Worm (Caenorhabditis elegans) whole organism, L1 larva: ENCODE results near the gene rrsr-1.

ENCODE experiments used
- C16A3.4 ChIP-seq: fragments of 150-350 bp; optimal IDR thresholded peaks from 2 replicates; lab custom pipeline; 2014; ENCODE audit warnings: missing biosample characterization, missing genetic modification characterization
- C34B4.2 ChIP-seq: sonication (generic microtip); optimal IDR thresholded peaks from 2 replicates; lab custom pipeline; 2017; ENCODE audit warnings: mild to moderate bottlenecking, missing genetic modification characterization, missing compliant biosample characterization
- aha-1 ChIP-seq: fragments of 150-350 bp; optimal IDR thresholded peaks from 2 replicates; lab custom pipeline; 2014; ENCODE audit warnings: missing biosample characterization, missing genetic modification characterization
- aly-2 ChIP-seq: fragments of 150-350 bp; optimal IDR thresholded peaks from 2 replicates; lab custom pipeline; 2014; ENCODE audit warnings: missing biosample characterization, missing genetic modification characterization
- blmp-1 ChIP-seq: fragments of 150-350 bp; optimal IDR thresholded peaks from 2 replicates; lab custom pipeline; 2014; ENCODE audit warnings: missing biosample characterization, missing genetic modification characterization
- ceh-8 ChIP-seq: fragments of 200-800 bp; sonication (Bioruptor generic); optimal IDR thresholded peaks from 2 replicates; lab custom pipeline; 2018; ENCODE audit warnings: mild to moderate bottlenecking, missing genetic modification characterization, moderate library complexity, missing compliant biosample characterization
- ceh-90 ChIP-seq: sonication (generic microtip); optimal IDR thresholded peaks from 2 replicates; lab custom pipeline; 2016; ENCODE audit warnings: missing genetic modification characterization, missing compliant biosample characterization
- dsc-1 ChIP-seq: sonication (generic microtip); optimal IDR thresholded peaks from 2 replicates; lab custom pipeline; 2016; ENCODE audit warnings: mild to moderate bottlenecking, missing genetic modification characterization, missing compliant biosample characterization
- efl-1 ChIP-seq, 4 experiments: fragments of 150-350 bp; optimal IDR thresholded peaks in 3 of 4; peaks in 1 of 4; 1 replicate in 1 of 4; 2 replicates in 3 of 4; lab custom pipeline; 2014; ENCODE audit warnings: missing biosample characterization in 2 of 4, missing genetic modification characterization in 2 of 4, missing genetic modification reagents in 2 of 4
- egl-13 ChIP-seq: sonication (generic microtip); optimal IDR thresholded peaks from 2 replicates; lab custom pipeline; 2016; ENCODE audit warnings: missing genotype, missing genetic modification reagents, missing genetic modification characterization, missing compliant biosample characterization
- egl-27 ChIP-seq, 2 experiments: fragments of 150-350 bp in 1 of 2; sonication (generic microtip); optimal IDR thresholded peaks; 3 replicates each; lab custom pipeline; 2017 to 2018; ENCODE audit warnings: missing biosample characterization in 2 of 2, missing genetic modification characterization in 2 of 2, missing genetic modification reagents in 2 of 2
- elt-3 ChIP-seq, 6 experiments: fragments of 150-350 bp in 1 of 6; sonication (generic microtip); optimal IDR thresholded peaks; 2 replicates each; lab custom pipeline; 2017 to 2018; ENCODE audit warnings: missing biosample characterization in 6 of 6, missing genetic modification characterization in 6 of 6, inconsistent platforms in 1 of 6
- fkh-10 ChIP-seq: sonication (generic microtip); optimal IDR thresholded peaks from 2 replicates; lab custom pipeline; 2017; ENCODE audit warnings: missing biosample characterization, missing genetic modification reagents, missing genetic modification characterization
- hpl-2 ChIP-seq: fragments of 150-350 bp; optimal IDR thresholded peaks from 2 replicates; lab custom pipeline; 2014; ENCODE audit warnings: missing biosample characterization, missing genetic modification reagents, missing genetic modification characterization
- irx-1 ChIP-seq: sonication (generic microtip); optimal IDR thresholded peaks from 2 replicates; lab custom pipeline; 2016; ENCODE audit warnings: missing genetic modification characterization, missing compliant biosample characterization
- isw-1 ChIP-seq: fragments of 200-800 bp; sonication (Bioruptor generic); IDR thresholded peaks from 2 replicates; pipeline ENCODE4 v1.3.6; 2022; ENCODE audit warnings: missing genetic modification characterization, missing compliant biosample characterization
- jun-1 ChIP-seq: fragments of 150-350 bp; optimal IDR thresholded peaks from 2 replicates; lab custom pipeline; 2014; ENCODE audit warnings: missing biosample characterization, missing genetic modification reagents, missing genetic modification characterization
- lin-13 ChIP-seq: fragments of 150-350 bp; optimal IDR thresholded peaks from 2 replicates; lab custom pipeline; 2014; ENCODE audit warnings: missing biosample characterization, missing genetic modification reagents, missing genetic modification characterization
- lin-14 ChIP-seq: fragments of 200-800 bp; sonication (Bioruptor generic); optimal IDR thresholded peaks from 2 replicates; lab custom pipeline; 2018; ENCODE audit warnings: mild to moderate bottlenecking, missing genetic modification characterization, moderate library complexity, missing compliant biosample characterization
- lin-15B ChIP-seq: fragments of 150-350 bp; sonication (generic microtip); optimal IDR thresholded peaks from 3 replicates; lab custom pipeline; 2014; ENCODE audit warnings: missing biosample characterization, missing genetic modification characterization
- lir-3 ChIP-seq: sonication (generic microtip); optimal IDR thresholded peaks from 2 replicates; lab custom pipeline; 2016; ENCODE audit warnings: mild to moderate bottlenecking, missing genetic modification characterization, moderate library complexity, missing compliant biosample characterization; ENCODE audit not compliant: poor library complexity
- lsy-2 ChIP-seq, 2 experiments: fragments of 150-350 bp; optimal IDR thresholded peaks; 2 replicates each; lab custom pipeline; 2014; ENCODE audit warnings: missing biosample characterization in 2 of 2, missing genetic modification characterization in 2 of 2
- mab-9 ChIP-seq: fragments of 200-800 bp; sonication (Bioruptor generic); IDR thresholded peaks from 2 replicates; pipeline ENCODE4 v1.3.6; 2022; ENCODE audit warnings: missing genetic modification reagents, missing genetic modification characterization, missing compliant biosample characterization
- nhr-11 ChIP-seq: fragments of 150-350 bp; optimal IDR thresholded peaks from 2 replicates; lab custom pipeline; 2014; ENCODE audit warnings: missing biosample characterization, missing genetic modification characterization
- nhr-19 ChIP-seq: fragments of 200-800 bp; sonication (Bioruptor generic); conservative IDR thresholded peaks from 2 replicates; pipeline ENCODE4 v1.3.6; 2022; ENCODE audit warnings: missing genetic modification characterization, missing compliant biosample characterization
- nhr-237 ChIP-seq: fragments of 150-350 bp; optimal IDR thresholded peaks from 2 replicates; lab custom pipeline; 2014; ENCODE audit warnings: missing biosample characterization, missing genetic modification characterization
- nhr-47 ChIP-seq: sonication (generic microtip); optimal IDR thresholded peaks from 2 replicates; lab custom pipeline; 2016; ENCODE audit warnings: mild to moderate bottlenecking, missing genetic modification characterization, moderate library complexity, missing compliant biosample characterization
- nhr-71 ChIP-seq: sonication (generic microtip); optimal IDR thresholded peaks from 2 replicates; lab custom pipeline; 2016; ENCODE audit warnings: mild to moderate bottlenecking, missing genetic modification characterization, moderate library complexity, missing compliant biosample characterization
- nhr-84 ChIP-seq: sonication (generic microtip); optimal IDR thresholded peaks from 2 replicates; lab custom pipeline; 2017; ENCODE audit warnings: missing biosample characterization, missing genetic modification characterization
- nhr-85 ChIP-seq: sonication (generic microtip); peaks from one replicate; lab custom pipeline; 2016; ENCODE audit warnings: missing genetic modification characterization, inconsistent platforms, missing compliant biosample characterization
- nhr-90 ChIP-seq: sonication (generic microtip); optimal IDR thresholded peaks from 2 replicates; lab custom pipeline; 2016; ENCODE audit warnings: mild to moderate bottlenecking, missing genetic modification characterization, missing compliant biosample characterization; ENCODE audit not compliant: poor library complexity
- pax-3 ChIP-seq: fragments of 200-800 bp; sonication (Bioruptor generic); optimal IDR thresholded peaks from 2 replicates; lab custom pipeline; 2018; ENCODE audit warnings: mild to moderate bottlenecking, missing genetic modification characterization, moderate library complexity, missing compliant biosample characterization
- pqm-1 ChIP-seq: sonication (generic microtip); optimal IDR thresholded peaks from 3 replicates; lab custom pipeline; 2017; ENCODE audit warnings: missing biosample characterization, missing genetic modification characterization
- rnt-1 ChIP-seq: sonication (generic microtip); optimal IDR thresholded peaks from 2 replicates; lab custom pipeline; 2016; ENCODE audit warnings: mild to moderate bottlenecking, missing genetic modification characterization, moderate library complexity, missing compliant biosample characterization
- skn-1 ChIP-seq: fragments of 150-350 bp; optimal IDR thresholded peaks from 2 replicates; lab custom pipeline; 2014; ENCODE audit warnings: missing biosample characterization, missing genetic modification characterization
- snpc-4 ChIP-seq: fragments of 150-350 bp; optimal IDR thresholded peaks from 2 replicates; lab custom pipeline; 2014; ENCODE audit warnings: missing biosample characterization, missing genetic modification characterization
- sox-4 ChIP-seq: sonication (generic microtip); optimal IDR thresholded peaks from 2 replicates; lab custom pipeline; 2016; ENCODE audit warnings: missing genetic modification characterization, missing compliant biosample characterization
- sptf-1 ChIP-seq: fragments of 150-350 bp; optimal IDR thresholded peaks from 2 replicates; lab custom pipeline; 2014; ENCODE audit warnings: missing biosample characterization, missing genetic modification characterization
- swsn-7 ChIP-seq: sonication (generic microtip); optimal IDR thresholded peaks from 2 replicates; lab custom pipeline; 2016; ENCODE audit warnings: missing genetic modification characterization, missing compliant biosample characterization
- unc-130 ChIP-seq: fragments of 150-350 bp; optimal IDR thresholded peaks from 2 replicates; lab custom pipeline; 2017; ENCODE audit warnings: missing biosample characterization, missing genetic modification characterization, inconsistent platforms
- unc-62 ChIP-seq: fragments of 150-350 bp; optimal IDR thresholded peaks from 2 replicates; lab custom pipeline; 2014; ENCODE audit warnings: missing biosample characterization, missing genetic modification reagents, missing genetic modification characterization
- vab-15 ChIP-seq: sonication (generic microtip); optimal IDR thresholded peaks from 2 replicates; lab custom pipeline; 2017; ENCODE audit warnings: missing genotype, mild to moderate bottlenecking, missing genetic modification characterization, missing compliant biosample characterization
- ztf-11 ChIP-seq, 2 experiments: sonication (generic microtip); optimal IDR thresholded peaks; 2 replicates each; lab custom pipeline; 2016 to 2017; ENCODE audit warnings: missing genetic modification characterization in 2 of 2, missing biosample characterization in 1 of 2, missing compliant biosample characterization in 1 of 2

The rrsr-1 gene

DNA sequence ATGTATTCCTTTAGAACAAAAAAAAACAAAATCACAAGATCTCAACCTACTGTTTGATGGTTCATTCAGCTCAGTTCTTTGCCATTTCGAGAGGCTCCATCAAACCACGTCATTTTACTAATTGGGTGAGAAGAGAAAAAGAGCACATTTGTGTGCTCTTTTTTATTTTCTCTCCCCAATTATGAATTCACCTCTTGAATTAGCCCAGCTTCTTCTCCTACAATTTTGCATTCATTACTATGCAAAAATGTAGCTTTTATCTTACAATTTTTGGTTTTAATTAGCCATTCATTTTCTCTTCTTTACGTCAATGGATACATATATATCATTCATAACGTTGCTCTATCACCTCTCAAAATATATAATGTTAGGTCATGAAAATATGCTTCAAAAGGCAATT is 19.2 kb downstream of the rrsr-1 start:
- TF ChIP-seq isw-1 (GFP tag; lab: Robert Waterston, UW): no peak
- TF ChIP-seq ceh-8: peak; percentile 90
- no peak for TF ChIP-seq nhr-90
- TF ChIP-seq nhr-85 (tag; lab: Kevin White, UChicago): no peak
- peak; percentile 5 for TF ChIP-seq pax-3 (tag; lab: Kevin White, UChicago)
- peak; percentile 11 for TF ChIP-seq nhr-71 (tag; lab: Kevin White, UChicago)
- TF ChIP-seq egl-13 (tag; lab: Kevin White, UChicago): no peak
- TF ChIP-seq unc-130 (tag; lab: Kevin White, UChicago): no peak
- TF ChIP-seq lin-14: peak; percentile 48
- TF ChIP-seq vab-15 (tag; lab: Kevin White, UChicago): no peak
- TF ChIP-seq aha-1 (tag; lab: Kevin White, UChicago): no peak
- no peak for TF ChIP-seq nhr-19 (GFP tag; lab: Robert Waterston, UW)
- no peak for TF ChIP-seq C34B4.2
- no peak for TF ChIP-seq egl-27 (tag; optimal IDR thresholded peaks at IDR 0.05; lab: Kevin White, UChicago)

DNA sequence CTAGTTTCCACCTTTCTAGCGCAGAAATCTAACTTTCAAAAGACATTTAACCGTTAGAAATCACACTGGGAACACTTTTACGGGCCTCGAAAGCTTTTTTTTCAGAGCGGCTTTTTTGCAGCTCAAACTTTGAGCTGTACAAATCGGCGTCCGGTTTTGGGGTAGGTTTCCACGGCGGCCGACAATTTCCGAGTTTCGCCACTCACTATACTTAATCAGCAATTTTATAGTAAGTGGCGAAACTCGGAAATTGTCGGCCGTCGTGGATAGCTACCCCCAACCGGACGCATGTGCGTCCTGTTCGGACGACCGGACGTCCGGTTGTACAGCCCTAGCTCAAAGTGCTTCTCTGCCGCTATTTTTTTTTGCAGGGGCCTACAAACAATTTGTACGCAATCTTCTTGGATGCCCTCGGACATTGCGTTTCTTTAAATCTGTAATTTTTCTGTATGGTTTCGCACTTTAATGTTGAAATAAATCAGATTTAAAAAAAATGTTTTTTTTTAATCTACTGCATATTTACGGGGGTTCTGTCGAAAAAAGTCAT is 28.6 kb downstream of the rrsr-1 start:
- TF ChIP-seq lsy-2 (tag; optimal IDR thresholded peaks at IDR 0.05; lab: Kevin White, UChicago) (no peak), pqm-1 (tag; lab: Kevin White, UChicago) (no peak), nhr-19 (GFP tag; lab: Robert Waterston, UW) (no peak), lin-13 (GFP tag; lab: Kevin White, UChicago) (no peak), rnt-1 (tag; lab: Kevin White, UChicago) (no peak), blmp-1 (tag; lab: Kevin White, UChicago) (no peak), lin-15B (tag; lab: Kevin White, UChicago) (no peak), skn-1 (no peak), nhr-237 (tag; lab: Kevin White, UChicago) (no peak), nhr-84 (tag; lab: Kevin White, UChicago) (no peak), unc-62 (no peak), nhr-11 (no peak), ceh-8 (no peak), sox-4 (tag; lab: Kevin White, UChicago) (no peak), egl-27 (tag; optimal IDR thresholded peaks at IDR 0.05; lab: Kevin White, UChicago) (no peak), efl-1 (optimal IDR thresholded peaks at IDR 0.05; lab: Kevin White, UChicago) (no peak), efl-1 (GFP tag; optimal IDR thresholded peaks at IDR 0.05 in 1 of 2; lab: Kevin White, UChicago) (no peak), hpl-2 (no peak), lin-14 (no peak), unc-130 (tag; lab: Kevin White, UChicago) (no peak)

DNA sequence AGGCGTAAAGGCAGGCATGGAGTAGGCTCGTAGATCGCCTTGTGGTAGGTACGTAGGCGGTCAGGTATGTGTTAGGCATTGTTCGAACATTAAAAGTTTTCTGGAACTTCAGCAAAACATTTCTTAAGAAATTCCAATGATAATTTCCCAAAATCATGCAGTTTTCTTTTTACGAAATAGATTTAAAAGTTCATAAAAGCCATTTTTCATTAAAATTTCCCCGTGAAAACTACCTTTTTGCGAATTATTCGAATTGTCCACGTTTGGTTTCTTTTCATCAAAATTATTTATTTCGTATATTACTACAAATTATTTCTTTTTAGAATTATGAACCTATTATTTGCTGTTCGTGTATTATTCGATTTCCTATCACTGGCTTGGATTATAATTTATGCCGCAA is 30.1 kb downstream of the rrsr-1 start, which contains the start of gene C15H11.13:
Gene C15H11.13 (plus strand): TSS at position 301 of the 400 bp plus-strand sequence.
- TF ChIP-seq lin-14: no peak
- TF ChIP-seq nhr-47: no peak
- TF ChIP-seq C34B4.2: no peak
- TF ChIP-seq snpc-4 (tag; lab: Kevin White, UChicago): no peak
- TF ChIP-seq elt-3 (tag; optimal IDR thresholded peaks at IDR 0.05; lab: Kevin White, UChicago): no peak
- TF ChIP-seq irx-1 (tag; lab: Kevin White, UChicago): no peak
- TF ChIP-seq swsn-7 (tag; lab: Kevin White, UChicago): no peak
- no peak for TF ChIP-seq mab-9 (GFP tag; lab: Robert Waterston, UW)
- no peak for TF ChIP-seq lir-3 (tag; lab: Kevin White, UChicago)
- no peak for TF ChIP-seq aly-2 (tag; lab: Kevin White, UChicago)
- TF ChIP-seq isw-1 (GFP tag; lab: Robert Waterston, UW): no peak
- TF ChIP-seq fkh-10 (GFP tag; lab: Kevin White, UChicago): no peak
- no peak for TF ChIP-seq C16A3.4
- TF ChIP-seq sptf-1 (tag; lab: Kevin White, UChicago): no peak
- TF ChIP-seq ceh-90 (tag; lab: Kevin White, UChicago): no peak
- TF ChIP-seq dsc-1: no peak
- TF ChIP-seq ztf-11 (tag; optimal IDR thresholded peaks at IDR 0.05; lab: Kevin White, UChicago): no peak
- TF ChIP-seq pax-3 (tag; lab: Kevin White, UChicago): no peak
- TF ChIP-seq jun-1: no peak
- TF ChIP-seq unc-130 (tag; lab: Kevin White, UChicago): no peak
- TF ChIP-seq, all 84 proteins: peak for 0
